Worm (Caenorhabditis elegans): ENCODE results near the gene math-18.
A peak's percentile ranks its signal among the peaks of the same experiment; 100 is the strongest.

The math-18 gene

DNA sequence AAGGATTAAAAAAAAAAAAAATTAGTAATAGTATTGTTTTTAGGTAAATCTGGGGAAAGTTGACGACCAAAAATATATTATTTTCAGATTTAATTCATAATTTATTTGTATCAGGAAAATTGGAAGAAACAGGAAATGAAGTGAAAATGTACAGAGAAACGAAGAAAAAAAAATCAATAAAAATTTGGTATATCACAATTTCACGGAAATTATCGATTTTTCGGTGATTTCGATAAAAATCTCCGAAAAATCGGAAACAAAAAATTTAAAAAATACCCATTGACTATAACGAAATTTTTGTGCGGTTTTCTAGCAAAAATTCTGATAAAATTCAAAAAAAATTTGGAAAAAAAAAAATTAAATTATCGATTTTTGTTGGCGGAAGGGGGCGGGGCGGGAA, 38.5 kb downstream of the math-18 start:
- no peak for TF ChIP-seq him-1 (tag; optimal IDR thresholded peaks at IDR 0.05)
- no peak for TF ChIP-seq dao-5 (tag; optimal IDR thresholded peaks at IDR 0.05)
- no peak for TF ChIP-seq W03F9.2 (tag; optimal IDR thresholded peaks at IDR 0.05)

DNA sequence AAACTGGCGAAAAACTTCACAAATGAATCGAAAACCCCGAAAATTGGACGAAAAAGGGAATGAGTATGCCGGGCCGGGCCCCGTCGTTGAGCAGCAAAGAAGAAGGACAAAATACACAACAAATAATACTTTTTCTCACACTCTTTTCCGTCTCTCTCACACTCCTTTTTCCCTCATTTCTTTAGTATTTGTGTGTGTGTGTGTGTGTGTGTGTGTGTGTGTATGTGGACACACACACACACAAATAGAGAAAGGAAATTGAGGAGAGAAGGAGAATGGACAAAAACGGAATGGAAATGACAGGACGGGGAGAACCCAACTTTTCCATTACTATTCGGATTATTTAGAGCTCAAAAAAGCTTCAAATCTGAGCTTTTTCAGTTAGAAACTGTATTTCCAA, 41.7 kb downstream of the math-18 start:
- TF ChIP-seq W03F9.2 (tag; optimal IDR thresholded peaks at IDR 0.05) (no peak), dao-5 (tag; optimal IDR thresholded peaks at IDR 0.05) (no peak), him-1 (tag; optimal IDR thresholded peaks at IDR 0.05) (no peak)

- TF ChIP-seq dao-5 (tag; optimal IDR thresholded peaks at IDR 0.05) = no peak
- no peak for TF ChIP-seq him-1 (tag; optimal IDR thresholded peaks at IDR 0.05)
- TF ChIP-seq W03F9.2 (tag; optimal IDR thresholded peaks at IDR 0.05) = no peak
Observed at ce11 chrII:2196742-2197141, 42.9 kb downstream of the math-18 start.

ce11 chrII:2197555-2198288, 43.9 kb downstream of the math-18 start, which contains the start of gene C33C12.1:
TSS of gene C33C12.1 (plus strand) at chrII:2198238.
- peak; percentile 7 for TF ChIP-seq him-1 (tag; optimal IDR thresholded peaks at IDR 0.05)
- no peak for TF ChIP-seq W03F9.2 (tag; optimal IDR thresholded peaks at IDR 0.05)

ce11 chrII:2202147-2202546, 48.3 kb downstream of the math-18 start:
- TF ChIP-seq W03F9.2 (tag; optimal IDR thresholded peaks at IDR 0.05) = no peak
- TF ChIP-seq him-1 (tag; optimal IDR thresholded peaks at IDR 0.05) = no peak
- no peak for TF ChIP-seq dao-5 (tag; optimal IDR thresholded peaks at IDR 0.05)

DNA sequence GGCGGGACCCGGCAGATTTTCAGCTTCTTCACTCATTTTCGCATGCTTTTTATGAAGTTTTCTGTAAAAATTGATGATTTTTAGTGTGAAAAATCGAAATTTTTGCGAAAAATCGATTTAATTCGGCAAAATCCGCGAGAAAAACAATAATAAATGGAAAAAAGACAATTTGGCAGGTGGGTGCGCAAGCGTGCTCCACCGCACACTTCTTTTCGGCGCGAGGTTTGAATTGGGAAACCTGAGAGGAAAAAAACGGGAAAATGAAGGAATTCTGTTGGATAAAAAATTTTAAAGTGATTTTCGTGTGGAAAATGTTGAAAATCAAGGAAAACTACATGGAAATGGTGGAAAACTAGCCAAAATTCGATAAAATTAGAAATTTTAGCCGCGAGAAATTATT, 50.3 kb downstream of the math-18 start, which contains the start of gene Y59C2A.2:
Gene Y59C2A.2, minus strand, starts transcription at position 61 of the 400 bp plus-strand sequence.
- no peak for TF ChIP-seq W03F9.2 (tag; optimal IDR thresholded peaks at IDR 0.05)
- TF ChIP-seq him-1 (tag; optimal IDR thresholded peaks at IDR 0.05) = no peak
- TF ChIP-seq dao-5 (tag; optimal IDR thresholded peaks at IDR 0.05) = no peak

All from whole organism, L4/young adult.